Fruit fly (Drosophila melanogaster) whole organism, embryonic: Measurements from ENCODE around the gene CG3777.

Experiments
- Ada2b ChIP-seq: fragments of 200-800 bp; sonication (Bioruptor generic); IDR thresholded peaks from 2 replicates; pipeline ENCODE4 v1.3.6; 2022; ENCODE audit warnings: missing biosample characterization, missing genetic modification characterization
- CG10321 ChIP-seq: fragments of 200-800 bp; sonication (Bioruptor generic); IDR thresholded peaks from 2 replicates; pipeline ENCODE4 v1.3.6; 2022; ENCODE audit warnings: missing biosample characterization, missing genetic modification characterization
- CG11398 ChIP-seq: fragments of 200-800 bp; sonication (Bioruptor generic); optimal IDR thresholded peaks from 2 replicates; lab custom pipeline; 2016; ENCODE audit warnings: missing biosample characterization, missing genetic modification characterization
- CG12104 ChIP-seq: fragments of 200-800 bp; sonication (Bioruptor generic); optimal IDR thresholded peaks from 3 replicates; lab custom pipeline; 2016; ENCODE audit warnings: missing biosample characterization, missing genetic modification characterization
- CG13424 ChIP-seq: fragments of 200-800 bp; sonication (Bioruptor generic); optimal IDR thresholded peaks from 2 replicates; lab custom pipeline; 2019; ENCODE audit warnings: missing biosample characterization, mild to moderate bottlenecking, missing genetic modification characterization, moderate library complexity
- CG13775 ChIP-seq: fragments of 200-800 bp; sonication (Bioruptor generic); optimal IDR thresholded peaks from 3 replicates; lab custom pipeline; 2017; ENCODE audit warnings: missing biosample characterization, mild to moderate bottlenecking, missing genetic modification characterization
- CG17359 ChIP-seq: fragments of 200-800 bp; sonication (Bioruptor generic); optimal IDR thresholded peaks from 3 replicates; lab custom pipeline; 2018; ENCODE audit warnings: missing biosample characterization, mild to moderate bottlenecking, missing genetic modification characterization, moderate library complexity
- CG17829 ChIP-seq: fragments of 200-800 bp; optimal IDR thresholded peaks from 2 replicates; lab custom pipeline; 2019; ENCODE audit warnings: missing biosample characterization, mild to moderate bottlenecking, missing genetic modification characterization, moderate library complexity
- CG30020 ChIP-seq: fragments of 200-800 bp; optimal IDR thresholded peaks from 2 replicates; lab custom pipeline; 2019; ENCODE audit warnings: missing biosample characterization, mild to moderate bottlenecking, missing genetic modification characterization, moderate library complexity
- CG32532 ChIP-seq: fragments of 200-800 bp; sonication (Bioruptor generic); IDR thresholded peaks from 2 replicates; pipeline ENCODE4 v1.3.6; 2022; ENCODE audit warnings: missing biosample characterization, missing genetic modification characterization
- CG3995 ChIP-seq: fragments of 200-800 bp; sonication (Bioruptor generic); optimal IDR thresholded peaks from 3 replicates; lab custom pipeline; 2016; ENCODE audit warnings: missing biosample characterization, missing genetic modification characterization
- CG4617 ChIP-seq: fragments of 200-800 bp; sonication (Bioruptor generic); optimal IDR thresholded peaks from 3 replicates; lab custom pipeline; 2016; ENCODE audit warnings: missing biosample characterization, missing genetic modification characterization, borderline replicate concordance
- CG6791 ChIP-seq: fragments of 200-800 bp; sonication (Bioruptor generic); IDR thresholded peaks from 3 replicates; pipeline ENCODE4 v1.3.6; 2022; ENCODE audit warnings: missing biosample characterization, missing genetic modification characterization; ENCODE audit not compliant: partially characterized antibody
- CG7839 ChIP-seq: fragments of 200-800 bp; sonication (Bioruptor generic); optimal IDR thresholded peaks from 3 replicates; lab custom pipeline; 2018; ENCODE audit warnings: missing biosample characterization, mild to moderate bottlenecking, missing genetic modification characterization, moderate library complexity
- CG8944 ChIP-seq: fragments of 200-800 bp; sonication (Bioruptor generic); optimal IDR thresholded peaks from 3 replicates; lab custom pipeline; 2016; ENCODE audit warnings: missing biosample characterization, missing genetic modification characterization
- CTCF ChIP-seq: fragments of 200-800 bp; sonication (Bioruptor generic); optimal IDR thresholded peaks from 2 replicates; lab custom pipeline; 2017; ENCODE audit warnings: missing biosample characterization, mild to moderate bottlenecking, missing genetic modification characterization, moderate library complexity
- Camta ChIP-seq: fragments of 200-800 bp; sonication (Bioruptor generic); optimal IDR thresholded peaks from 2 replicates; lab custom pipeline; 2016; ENCODE audit warnings: missing biosample characterization, missing genetic modification characterization
- Chrac-16 ChIP-seq: fragments of 200-800 bp; sonication (Bioruptor generic); optimal IDR thresholded peaks from 3 replicates; lab custom pipeline; 2016; ENCODE audit warnings: missing biosample characterization, missing genetic modification characterization
- Deaf1 ChIP-seq: fragments of 200-800 bp; optimal IDR thresholded peaks from 3 replicates; lab custom pipeline; 2019; ENCODE audit warnings: missing biosample characterization, mild to moderate bottlenecking, missing genetic modification characterization, moderate library complexity
- Dip3 ChIP-seq: fragments of 200-800 bp; sonication (Bioruptor generic); optimal IDR thresholded peaks from 3 replicates; lab custom pipeline; 2016; ENCODE audit warnings: missing biosample characterization, missing genetic modification characterization
- E2f2 ChIP-seq: fragments of 200-800 bp; sonication (Bioruptor generic); IDR thresholded peaks from 2 replicates; pipeline ENCODE4 v1.3.6; 2022; ENCODE audit warnings: missing biosample characterization, missing genetic modification characterization
- HLH3B ChIP-seq: fragments of 200-800 bp; sonication (Bioruptor generic); IDR thresholded peaks from 2 replicates; pipeline ENCODE4 v1.3.6; 2022; ENCODE audit warnings: missing biosample characterization, missing genetic modification characterization
- MTF-1 ChIP-seq: fragments of 200-800 bp; sonication (Bioruptor generic); optimal IDR thresholded peaks from 2 replicates; lab custom pipeline; 2018; ENCODE audit warnings: missing biosample characterization, mild to moderate bottlenecking, missing genetic modification characterization, borderline replicate concordance
- Meics ChIP-seq: fragments of 200-800 bp; sonication (Bioruptor generic); optimal IDR thresholded peaks from 2 replicates; lab custom pipeline; 2017; ENCODE audit warnings: missing biosample characterization, mild to moderate bottlenecking, missing genetic modification characterization
- Myb ChIP-seq: fragments of 200-800 bp; sonication (Bioruptor generic); optimal IDR thresholded peaks from 2 replicates; lab custom pipeline; 2016; ENCODE audit warnings: missing biosample characterization, missing genetic modification characterization
- NC2α ChIP-seq: fragments of 200-800 bp; sonication (Bioruptor generic); optimal IDR thresholded peaks from 2 replicates; lab custom pipeline; 2016; ENCODE audit warnings: missing biosample characterization, missing genetic modification characterization
- NFAT ChIP-seq: fragments of 200-800 bp; sonication (Bioruptor generic); IDR thresholded peaks from 2 replicates; pipeline ENCODE4 v1.3.6; 2022; ENCODE audit warnings: missing biosample characterization, missing genetic modification characterization
- PHDP ChIP-seq: fragments of 200-800 bp; sonication (Bioruptor generic); optimal IDR thresholded peaks from 3 replicates; lab custom pipeline; 2018; ENCODE audit warnings: missing biosample characterization, mild to moderate bottlenecking, missing genetic modification characterization, moderate library complexity
- Sin3A ChIP-seq: fragments of >200 bp; optimal IDR thresholded peaks from 2 replicates; lab custom pipeline; 2018
- Sox102F ChIP-seq: fragments of 200-800 bp; sonication (Bioruptor generic); optimal IDR thresholded peaks from 2 replicates; lab custom pipeline; 2018; ENCODE audit warnings: missing biosample characterization, mild to moderate bottlenecking, missing genetic modification characterization, moderate library complexity
- Ssrp ChIP-seq: fragments of 200-800 bp; sonication (Bioruptor generic); optimal IDR thresholded peaks from 2 replicates; lab custom pipeline; 2018; ENCODE audit warnings: missing biosample characterization, mild to moderate bottlenecking, missing genetic modification characterization, moderate library complexity
- Taf1 ChIP-seq: fragments of 200-800 bp; sonication (Bioruptor generic); IDR thresholded peaks from 2 replicates; pipeline ENCODE4 v1.3.6; 2022; ENCODE audit warnings: missing biosample characterization, missing genetic modification characterization
- Trl ChIP-seq, 3 experiments: fragments of >200 bp in 2 of 3; fragments of 200-800 bp in 1 of 3; sonication (Bioruptor generic) in 1 of 3; optimal IDR thresholded peaks; 2 replicates in 1 of 3; 3 replicates in 2 of 3; lab custom pipeline; 2016 to 2017; ENCODE audit warnings: missing biosample characterization in 1 of 3, missing genetic modification characterization in 1 of 3
- YL-1 ChIP-seq: fragments of 200-800 bp; sonication (Bioruptor generic); optimal IDR thresholded peaks from 3 replicates; lab custom pipeline; 2017; ENCODE audit warnings: missing biosample characterization, mild to moderate bottlenecking, missing genetic modification characterization
- ac ChIP-seq: fragments of 200-800 bp; sonication (Bioruptor generic); optimal IDR thresholded peaks from 3 replicates; lab custom pipeline; 2017; ENCODE audit warnings: missing biosample characterization, mild to moderate bottlenecking, missing genetic modification characterization
- bbx ChIP-seq: fragments of 200-800 bp; sonication (Bioruptor generic); IDR thresholded peaks from 2 replicates; pipeline ENCODE4 v1.3.6; 2022; ENCODE audit warnings: missing biosample characterization, missing genetic modification characterization; ENCODE audit not compliant: partially characterized antibody
- bcd ChIP-seq: fragments of 200-800 bp; sonication (Bioruptor generic); optimal IDR thresholded peaks from 2 replicates; lab custom pipeline; 2017; ENCODE audit warnings: missing biosample characterization, mild to moderate bottlenecking, missing genetic modification characterization
- bowl ChIP-seq: fragments of 200-800 bp; sonication (Bioruptor generic); IDR thresholded peaks from 2 replicates; pipeline ENCODE4 v1.3.6; 2022; ENCODE audit warnings: missing biosample characterization, missing genetic modification characterization
- bsh ChIP-seq, 2 experiments: fragments of 200-800 bp; sonication (Bioruptor generic); optimal IDR thresholded peaks; 2 replicates each; lab custom pipeline; 2017 to 2018; ENCODE audit warnings: mild to moderate bottlenecking in 2 of 2, missing biosample characterization in 2 of 2, missing genetic modification characterization in 2 of 2, moderate library complexity in 1 of 2
- en ChIP-seq: fragments of 200-800 bp; sonication (Bioruptor generic); optimal IDR thresholded peaks from 2 replicates; lab custom pipeline; 2016; ENCODE audit warnings: missing biosample characterization, missing genetic modification characterization
- fd96Cb ChIP-seq: fragments of 200-800 bp; sonication (Bioruptor generic); optimal IDR thresholded peaks from 2 replicates; lab custom pipeline; 2018; ENCODE audit warnings: missing biosample characterization, mild to moderate bottlenecking, missing genetic modification characterization, moderate library complexity
- ftz-f1 ChIP-seq: fragments of 200-800 bp; sonication (Bioruptor generic); optimal IDR thresholded peaks from 2 replicates; lab custom pipeline; 2016; ENCODE audit warnings: missing biosample characterization, missing genetic modification characterization
- jing ChIP-seq: fragments of 200-800 bp; sonication (Bioruptor generic); optimal IDR thresholded peaks from 2 replicates; lab custom pipeline; 2018; ENCODE audit warnings: missing biosample characterization, mild to moderate bottlenecking, missing genetic modification characterization
- lov ChIP-seq, 2 experiments: fragments of 200-800 bp in 1 of 2; fragments of >200 bp in 1 of 2; sonication (Bioruptor generic) in 1 of 2; IDR thresholded peaks in 1 of 2; optimal IDR thresholded peaks in 1 of 2; 2 replicates in 1 of 2; 3 replicates in 1 of 2; pipeline versions ENCODE4 v1.3.6 to Lab custom; 2017 to 2022; ENCODE audit warnings: missing biosample characterization in 1 of 2, missing genetic modification characterization in 1 of 2
- odd ChIP-seq: fragments of 200-800 bp; sonication (Bioruptor generic); optimal IDR thresholded peaks from 2 replicates; lab custom pipeline; 2017; ENCODE audit warnings: missing biosample characterization, mild to moderate bottlenecking, missing genetic modification characterization
- ranshi ChIP-seq: fragments of 200-800 bp; sonication (Bioruptor generic); IDR thresholded peaks from 2 replicates; pipeline ENCODE4 v1.3.6; 2022; ENCODE audit warnings: missing biosample characterization, missing genetic modification characterization
- sc ChIP-seq, 3 experiments: fragments of >200 bp in 2 of 3; fragments of 200-800 bp in 1 of 3; sonication (Bioruptor generic) in 1 of 3; optimal IDR thresholded peaks; 2 replicates in 2 of 3; 3 replicates in 1 of 3; lab custom pipeline; 2017; ENCODE audit warnings: mild to moderate bottlenecking in 1 of 3, missing biosample characterization in 1 of 3, missing genetic modification characterization in 1 of 3, missing genetic modification reagents in 1 of 3
- tio ChIP-seq: fragments of 200-800 bp; sonication (Bioruptor generic); optimal IDR thresholded peaks from 2 replicates; lab custom pipeline; 2017; ENCODE audit warnings: missing biosample characterization, missing genetic modification characterization, inconsistent platforms
- vnd ChIP-seq: fragments of 200-800 bp; sonication (Bioruptor generic); IDR thresholded peaks from 3 replicates; pipeline ENCODE4 v1.3.6; 2022; ENCODE audit warnings: missing biosample characterization, missing genetic modification characterization; ENCODE audit not compliant: partially characterized antibody

Gene CG3777

DNA sequence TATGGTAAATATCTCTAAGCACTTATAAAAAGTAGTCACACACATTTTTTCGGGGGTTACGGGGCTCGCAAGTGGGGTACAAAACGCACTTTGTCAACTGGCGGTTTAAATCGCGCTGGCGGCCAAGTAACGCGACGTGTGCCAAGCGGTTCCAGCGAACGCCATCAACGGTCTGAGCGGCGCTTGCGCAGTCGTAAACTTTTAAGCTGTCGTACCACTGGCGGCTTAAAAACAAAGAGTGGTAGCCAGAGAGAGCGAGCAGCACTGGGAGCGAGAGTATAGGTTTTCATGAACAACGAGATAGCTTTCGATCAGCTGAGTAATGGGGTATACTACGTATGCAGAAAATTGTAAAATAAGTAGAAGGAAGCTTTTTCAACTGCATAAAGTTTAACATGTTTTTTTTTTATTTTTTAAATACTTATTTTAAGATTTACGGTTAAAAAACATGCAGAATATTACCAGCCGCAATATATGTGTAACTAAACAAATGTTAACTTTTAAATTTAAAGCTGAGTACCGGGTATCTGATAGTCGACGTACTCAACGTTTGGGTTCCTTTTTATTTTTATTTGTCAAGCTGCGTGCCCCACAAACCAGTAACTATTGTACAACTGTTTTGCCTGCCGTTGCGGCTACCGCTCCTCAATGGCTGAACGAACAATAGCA lies 55.3 kb downstream of the CG3777 start (continued):
- no peak for TF ChIP-seq bbx (GFP tag; lab: Robert Waterston, UW)
- TF ChIP-seq CG6791, result no peak
- peak; percentile 7 for TF ChIP-seq Ssrp (tag; lab: Kevin White, UChicago)
- TF ChIP-seq CG3995 (GFP tag; lab: Kevin White, UChicago), result no peak
- peak; percentile 64 for TF ChIP-seq Sox102F (GFP tag; lab: Kevin White, UChicago)
- TF ChIP-seq Ada2b (GFP tag; lab: Robert Waterston, UW), result no peak
- no peak for TF ChIP-seq CG30020 (tag; lab: Kevin White, UChicago)
- peak in 1 of 2 experiments; percentile 35 for TF ChIP-seq bsh (GFP tag; optimal IDR thresholded peaks at IDR 0.05; lab: Kevin White, UChicago)
- TF ChIP-seq CTCF (GFP tag; lab: Kevin White, UChicago), result peak; percentile 27
- no peak for TF ChIP-seq CG17829 (tag; lab: Kevin White, UChicago)
- no peak for TF ChIP-seq CG4617 (GFP tag; lab: Kevin White, UChicago)
- TF ChIP-seq CG12104 (GFP tag; lab: Kevin White, UChicago), result no peak
- peak; percentile 7 for TF ChIP-seq tio (GFP tag; lab: Kevin White, UChicago)
- TF ChIP-seq bcd (GFP tag; lab: Kevin White, UChicago), result peak; percentile 3
- no peak for TF ChIP-seq HLH3B (GFP tag; lab: Robert Waterston, UW)
- no peak for TF ChIP-seq YL-1 (GFP tag; lab: Kevin White, UChicago)
- TF ChIP-seq Chrac-16 (GFP tag; lab: Kevin White, UChicago), result no peak
- TF ChIP-seq ac (GFP tag; lab: Kevin White, UChicago), result no peak
- TF ChIP-seq CG8944 (GFP tag; lab: Kevin White, UChicago), result no peak
- no peak for TF ChIP-seq CG13775 (GFP tag; lab: Kevin White, UChicago)
- TF ChIP-seq NC2α (GFP tag; lab: Kevin White, UChicago), result no peak
- TF ChIP-seq Sin3A (lab: Kevin White, UChicago), result no peak
- TF ChIP-seq en (GFP tag; lab: Kevin White, UChicago), result no peak
- peak; percentile 35 for TF ChIP-seq Meics (GFP tag; lab: Kevin White, UChicago)
- no peak for TF ChIP-seq Taf1 (GFP tag; lab: Robert Waterston, UW)
- TF ChIP-seq CG17359, result peak; percentile 45
- TF ChIP-seq jing (GFP tag; lab: Kevin White, UChicago), result no peak
- TF ChIP-seq fd96Cb (tag; lab: Kevin White, UChicago), result peak; percentile 24
- TF ChIP-seq CG10321 (GFP tag; lab: Robert Waterston, UW), result no peak
- TF ChIP-seq CG13424 (tag; lab: Kevin White, UChicago), result peak; percentile 40
- no peak for TF ChIP-seq bowl (GFP tag; lab: Robert Waterston, UW)
- TF ChIP-seq Dip3 (GFP tag; lab: Kevin White, UChicago), result no peak
- TF ChIP-seq vnd (GFP tag; lab: Robert Waterston, UW), result no peak
- TF ChIP-seq CG7839 (tag; lab: Kevin White, UChicago), result peak; percentile 55
- TF ChIP-seq ftz-f1 (GFP tag; lab: Kevin White, UChicago), result no peak
- TF ChIP-seq Trl (optimal IDR thresholded peaks at IDR 0.05; lab: Kevin White, UChicago), result peak; percentile 30 to 50
- no peak for TF ChIP-seq Trl (GFP tag; optimal IDR thresholded peaks at IDR 0.05; lab: Kevin White, UChicago)
- TF ChIP-seq CG32532 (GFP tag; lab: Robert Waterston, UW), result no peak
- TF ChIP-seq ranshi (GFP tag; lab: Robert Waterston, UW), result no peak
- TF ChIP-seq MTF-1 (GFP tag; lab: Kevin White, UChicago), result no peak
- TF ChIP-seq sc (optimal IDR thresholded peaks at IDR 0.05; lab: Kevin White, UChicago), result no peak
- peak; percentile 67 for TF ChIP-seq sc (GFP tag; optimal IDR thresholded peaks at IDR 0.05; lab: Kevin White, UChicago)
- no peak for TF ChIP-seq Deaf1 (tag; lab: Kevin White, UChicago)
- no peak for TF ChIP-seq E2f2 (GFP tag; lab: Robert Waterston, UW)
- TF ChIP-seq odd, result peak; percentile 15
- no peak for TF ChIP-seq CG11398 (GFP tag; lab: Kevin White, UChicago)
- peak; percentile 42 for TF ChIP-seq PHDP
- TF ChIP-seq NFAT, result no peak
- TF ChIP-seq lov (optimal IDR thresholded peaks at IDR 0.05; lab: Kevin White, UChicago), result no peak
- TF ChIP-seq lov (GFP tag; IDR thresholded peaks at IDR 0.05; lab: Robert Waterston, UW), result no peak
- no peak for TF ChIP-seq Camta
- TF ChIP-seq Myb, result no peak
